Worm (Caenorhabditis elegans) whole organism, L4/young adult: ENCODE results near the gene snpc-3.4.

Experiments used
- dao-5 ChIP-seq: sonication (generic microtip); optimal IDR thresholded peaks from 2 replicates; lab custom pipeline; 2016; ENCODE audit warnings: missing genotype, missing genetic modification characterization, moderate library complexity, missing compliant biosample characterization
- him-1 ChIP-seq: sonication (generic microtip); optimal IDR thresholded peaks from 2 replicates; lab custom pipeline; 2016; ENCODE audit warnings: missing genotype, missing genetic modification reagents, missing genetic modification characterization, missing compliant biosample characterization

DNA sequence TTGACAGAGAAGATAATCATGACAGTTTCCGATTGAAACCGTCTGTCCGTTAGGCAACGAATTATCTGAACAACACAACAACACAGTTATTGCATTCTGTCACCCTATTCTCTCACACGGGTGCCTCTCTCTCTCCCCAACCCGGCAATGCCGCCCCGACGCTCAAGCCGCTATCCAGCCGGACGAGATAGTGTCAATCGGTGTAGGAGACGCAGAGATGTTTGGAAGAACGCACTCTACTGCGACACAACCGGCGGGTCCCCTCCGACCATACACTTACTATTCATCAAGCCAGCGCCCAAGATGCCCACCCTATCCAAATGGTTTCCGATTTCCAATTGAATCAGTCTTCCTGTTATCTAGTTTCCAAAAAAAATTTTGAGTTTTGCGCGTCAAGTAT, 9.7 kb upstream of the snpc-3.4 start:
- TF ChIP-seq him-1 (tag; lab: Kevin White, UChicago) (no peak), dao-5 (tag; lab: Kevin White, UChicago) (no peak)
